Worm (Caenorhabditis elegans) whole organism, L1 larva: ENCODE data around the gene T26G10.3.

Experiments used
- C16A3.4 ChIP-seq: fragments of 150-350 bp; optimal IDR thresholded peaks from 2 replicates; lab custom pipeline; 2014; ENCODE audit warnings: missing biosample characterization, missing genetic modification characterization
- C34B4.2 ChIP-seq: sonication (generic microtip); optimal IDR thresholded peaks from 2 replicates; lab custom pipeline; 2017; ENCODE audit warnings: mild to moderate bottlenecking, missing genetic modification characterization, missing compliant biosample characterization
- F16B12.6 ChIP-seq: fragments of 150-350 bp; optimal IDR thresholded peaks from 2 replicates; lab custom pipeline; 2014; ENCODE audit warnings: missing biosample characterization, missing genetic modification characterization
- Y116A8C.19 ChIP-seq: sonication (generic microtip); optimal IDR thresholded peaks from 2 replicates; lab custom pipeline; 2016; ENCODE audit warnings: missing compliant biosample characterization, missing genetic modification characterization, borderline replicate concordance
- alr-1 ChIP-seq: fragments of 200-800 bp; sonication (Bioruptor generic); optimal IDR thresholded peaks from 2 replicates; lab custom pipeline; 2018; ENCODE audit warnings: borderline replicate concordance, mild to moderate bottlenecking, missing genetic modification characterization, missing compliant biosample characterization
- ama-1 ChIP-seq: fragments of 150-350 bp; optimal IDR thresholded peaks from 2 replicates; lab custom pipeline; 2014
- blmp-1 ChIP-seq: fragments of 150-350 bp; optimal IDR thresholded peaks from 2 replicates; lab custom pipeline; 2014; ENCODE audit warnings: missing biosample characterization, missing genetic modification characterization
- dpl-1 ChIP-seq, 3 experiments: fragments of 150-350 bp in 2 of 3; sonication (generic microtip) in 1 of 3; optimal IDR thresholded peaks; 2 replicates each; lab custom pipeline; 2014 to 2017; ENCODE audit warnings: missing biosample characterization in 3 of 3, missing genetic modification characterization in 3 of 3, missing genetic modification reagents in 3 of 3
- dsc-1 ChIP-seq: sonication (generic microtip); optimal IDR thresholded peaks from 2 replicates; lab custom pipeline; 2016; ENCODE audit warnings: mild to moderate bottlenecking, missing genetic modification characterization, missing compliant biosample characterization
- efl-1 ChIP-seq, 4 experiments: fragments of 150-350 bp; optimal IDR thresholded peaks in 3 of 4; peaks in 1 of 4; 1 replicate in 1 of 4; 2 replicates in 3 of 4; lab custom pipeline; 2014; ENCODE audit warnings: missing biosample characterization in 2 of 4, missing genetic modification characterization in 2 of 4, missing genetic modification reagents in 2 of 4
- egl-13 ChIP-seq: sonication (generic microtip); optimal IDR thresholded peaks from 2 replicates; lab custom pipeline; 2016; ENCODE audit warnings: missing genotype, missing genetic modification reagents, missing genetic modification characterization, missing compliant biosample characterization
- elt-3 ChIP-seq, 6 experiments: fragments of 150-350 bp in 1 of 6; sonication (generic microtip); optimal IDR thresholded peaks; 2 replicates each; lab custom pipeline; 2017 to 2018; ENCODE audit warnings: missing biosample characterization in 6 of 6, missing genetic modification characterization in 6 of 6, inconsistent platforms in 1 of 6
- fos-1 ChIP-seq: fragments of 150-350 bp; optimal IDR thresholded peaks from 2 replicates; lab custom pipeline; 2014; ENCODE audit warnings: missing biosample characterization, missing genetic modification characterization
- hpl-2 ChIP-seq: fragments of 150-350 bp; optimal IDR thresholded peaks from 2 replicates; lab custom pipeline; 2014; ENCODE audit warnings: missing biosample characterization, missing genetic modification reagents, missing genetic modification characterization
- lin-14 ChIP-seq: fragments of 200-800 bp; sonication (Bioruptor generic); optimal IDR thresholded peaks from 2 replicates; lab custom pipeline; 2018; ENCODE audit warnings: mild to moderate bottlenecking, missing genetic modification characterization, moderate library complexity, missing compliant biosample characterization
- lin-15B ChIP-seq: fragments of 150-350 bp; sonication (generic microtip); optimal IDR thresholded peaks from 3 replicates; lab custom pipeline; 2014; ENCODE audit warnings: missing biosample characterization, missing genetic modification characterization
- lin-39 ChIP-seq: fragments of 150-350 bp; optimal IDR thresholded peaks from 2 replicates; lab custom pipeline; 2014; ENCODE audit warnings: missing biosample characterization, missing genetic modification reagents, missing genetic modification characterization
- lsy-2 ChIP-seq, 2 experiments: fragments of 150-350 bp; optimal IDR thresholded peaks; 2 replicates each; lab custom pipeline; 2014; ENCODE audit warnings: missing biosample characterization in 2 of 2, missing genetic modification characterization in 2 of 2
- mab-9 ChIP-seq: fragments of 200-800 bp; sonication (Bioruptor generic); IDR thresholded peaks from 2 replicates; pipeline ENCODE4 v1.3.6; 2022; ENCODE audit warnings: missing genetic modification reagents, missing genetic modification characterization, missing compliant biosample characterization
- mep-1 ChIP-seq: fragments of 150-350 bp; optimal IDR thresholded peaks from 2 replicates; lab custom pipeline; 2014; ENCODE audit warnings: missing biosample characterization, missing genetic modification characterization
- nhr-12 ChIP-seq: sonication (generic microtip); optimal IDR thresholded peaks from 2 replicates; lab custom pipeline; 2017; ENCODE audit warnings: missing biosample characterization, missing genetic modification characterization
- nhr-19 ChIP-seq: fragments of 200-800 bp; sonication (Bioruptor generic); conservative IDR thresholded peaks from 2 replicates; pipeline ENCODE4 v1.3.6; 2022; ENCODE audit warnings: missing genetic modification characterization, missing compliant biosample characterization
- nhr-20 ChIP-seq: sonication (generic microtip); optimal IDR thresholded peaks from 2 replicates; lab custom pipeline; 2016; ENCODE audit warnings: mild to moderate bottlenecking, missing genetic modification characterization, missing compliant biosample characterization
- nhr-237 ChIP-seq: fragments of 150-350 bp; optimal IDR thresholded peaks from 2 replicates; lab custom pipeline; 2014; ENCODE audit warnings: missing biosample characterization, missing genetic modification characterization
- nhr-47 ChIP-seq: sonication (generic microtip); optimal IDR thresholded peaks from 2 replicates; lab custom pipeline; 2016; ENCODE audit warnings: mild to moderate bottlenecking, missing genetic modification characterization, moderate library complexity, missing compliant biosample characterization
- nhr-71 ChIP-seq: sonication (generic microtip); optimal IDR thresholded peaks from 2 replicates; lab custom pipeline; 2016; ENCODE audit warnings: mild to moderate bottlenecking, missing genetic modification characterization, moderate library complexity, missing compliant biosample characterization
- nhr-76 ChIP-seq: sonication (generic microtip); optimal IDR thresholded peaks from 2 replicates; lab custom pipeline; 2017; ENCODE audit warnings: missing biosample characterization, missing genetic modification characterization
- nhr-84 ChIP-seq: sonication (generic microtip); optimal IDR thresholded peaks from 2 replicates; lab custom pipeline; 2017; ENCODE audit warnings: missing biosample characterization, missing genetic modification characterization
- nhr-85 ChIP-seq: sonication (generic microtip); peaks from one replicate; lab custom pipeline; 2016; ENCODE audit warnings: missing genetic modification characterization, inconsistent platforms, missing compliant biosample characterization
- pag-3 ChIP-seq: sonication (generic microtip); optimal IDR thresholded peaks from 2 replicates; lab custom pipeline; 2017; ENCODE audit warnings: missing genetic modification characterization, mild to moderate bottlenecking, missing compliant biosample characterization, antibody characterized with exemption, borderline replicate concordance; ENCODE audit not compliant: insufficient read depth
- pqm-1 ChIP-seq: sonication (generic microtip); optimal IDR thresholded peaks from 3 replicates; lab custom pipeline; 2017; ENCODE audit warnings: missing biosample characterization, missing genetic modification characterization
- rnt-1 ChIP-seq: sonication (generic microtip); optimal IDR thresholded peaks from 2 replicates; lab custom pipeline; 2016; ENCODE audit warnings: mild to moderate bottlenecking, missing genetic modification characterization, moderate library complexity, missing compliant biosample characterization
- snu-23 ChIP-seq: sonication (generic microtip); optimal IDR thresholded peaks from 2 replicates; lab custom pipeline; 2016; ENCODE audit warnings: missing genetic modification characterization, missing compliant biosample characterization
- sup-37 ChIP-seq: fragments of 200-800 bp; sonication (Bioruptor generic); optimal IDR thresholded peaks from 2 replicates; lab custom pipeline; 2018; ENCODE audit warnings: mild to moderate bottlenecking, missing genetic modification characterization, missing compliant biosample characterization
- swsn-7 ChIP-seq: sonication (generic microtip); optimal IDR thresholded peaks from 2 replicates; lab custom pipeline; 2016; ENCODE audit warnings: missing genetic modification characterization, missing compliant biosample characterization
- tbx-2 ChIP-seq: sonication (generic microtip); optimal IDR thresholded peaks from 2 replicates; lab custom pipeline; 2016; ENCODE audit warnings: missing genetic modification characterization, missing compliant biosample characterization
- tlp-1 ChIP-seq: fragments of 150-350 bp; optimal IDR thresholded peaks from 2 replicates; lab custom pipeline; 2014; ENCODE audit warnings: missing biosample characterization, missing genetic modification characterization
- unc-130 ChIP-seq: fragments of 150-350 bp; optimal IDR thresholded peaks from 2 replicates; lab custom pipeline; 2017; ENCODE audit warnings: missing biosample characterization, missing genetic modification characterization, inconsistent platforms
- unc-30 ChIP-seq: sonication (generic microtip); optimal IDR thresholded peaks from 2 replicates; lab custom pipeline; 2017; ENCODE audit warnings: missing biosample characterization, missing genetic modification characterization
- unc-62 ChIP-seq: fragments of 150-350 bp; optimal IDR thresholded peaks from 2 replicates; lab custom pipeline; 2014; ENCODE audit warnings: missing biosample characterization, missing genetic modification reagents, missing genetic modification characterization
- unc-86 ChIP-seq: sonication (generic microtip); optimal IDR thresholded peaks from 2 replicates; lab custom pipeline; 2016; ENCODE audit warnings: missing genetic modification characterization, missing compliant biosample characterization
- unc-98 ChIP-seq: fragments of 200-800 bp; sonication (Bioruptor generic); IDR thresholded peaks from 2 replicates; pipeline ENCODE4 v1.3.6; 2022; ENCODE audit warnings: missing genetic modification characterization, missing compliant biosample characterization
- vab-15 ChIP-seq: sonication (generic microtip); optimal IDR thresholded peaks from 2 replicates; lab custom pipeline; 2017; ENCODE audit warnings: missing genotype, mild to moderate bottlenecking, missing genetic modification characterization, missing compliant biosample characterization

Gene T26G10.3

DNA sequence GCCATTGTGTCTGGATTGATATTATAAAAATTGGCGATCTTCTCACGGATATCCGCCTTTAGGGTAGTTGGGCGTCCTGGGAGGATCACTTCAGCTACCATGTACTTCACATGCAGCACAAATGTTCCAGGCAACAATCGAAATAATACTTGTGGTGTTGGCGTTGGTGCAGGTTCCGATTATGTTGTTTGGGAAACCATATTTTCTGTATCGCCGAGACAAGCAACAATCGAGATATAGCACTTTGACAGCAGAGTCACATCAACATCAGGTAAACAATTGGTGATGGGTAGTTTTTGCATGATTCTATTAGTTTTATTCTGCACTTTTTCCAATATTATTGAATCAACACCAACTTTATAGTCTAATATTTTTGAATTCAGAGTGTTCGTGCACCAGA is at the start of gene T26G10.3:
Gene T26G10.3, minus strand, starts transcription at position 101 of the 400 bp plus-strand sequence.
- TF ChIP-seq Y116A8C.19 (tag; lab: Kevin White, UChicago) = no peak
- no peak for TF ChIP-seq F16B12.6 (tag; lab: Kevin White, UChicago)
- no peak for TF ChIP-seq lin-39 (tag; lab: Kevin White, UChicago)
- no peak for TF ChIP-seq hpl-2 (GFP tag; lab: Kevin White, UChicago)
- no peak for TF ChIP-seq lin-14 (GFP tag; lab: Kevin White, UChicago)
- no peak for TF ChIP-seq nhr-76 (tag; lab: Kevin White, UChicago)
- TF ChIP-seq efl-1 (optimal IDR thresholded peaks at IDR 0.05; lab: Kevin White, UChicago) = no peak
- peak in 1 of 2 experiments; percentile 14 for TF ChIP-seq efl-1 (GFP tag; optimal IDR thresholded peaks at IDR 0.05 in 1 of 2; lab: Kevin White, UChicago)
- no peak for TF ChIP-seq fos-1 (tag; lab: Kevin White, UChicago)
- TF ChIP-seq unc-62 = no peak

DNA sequence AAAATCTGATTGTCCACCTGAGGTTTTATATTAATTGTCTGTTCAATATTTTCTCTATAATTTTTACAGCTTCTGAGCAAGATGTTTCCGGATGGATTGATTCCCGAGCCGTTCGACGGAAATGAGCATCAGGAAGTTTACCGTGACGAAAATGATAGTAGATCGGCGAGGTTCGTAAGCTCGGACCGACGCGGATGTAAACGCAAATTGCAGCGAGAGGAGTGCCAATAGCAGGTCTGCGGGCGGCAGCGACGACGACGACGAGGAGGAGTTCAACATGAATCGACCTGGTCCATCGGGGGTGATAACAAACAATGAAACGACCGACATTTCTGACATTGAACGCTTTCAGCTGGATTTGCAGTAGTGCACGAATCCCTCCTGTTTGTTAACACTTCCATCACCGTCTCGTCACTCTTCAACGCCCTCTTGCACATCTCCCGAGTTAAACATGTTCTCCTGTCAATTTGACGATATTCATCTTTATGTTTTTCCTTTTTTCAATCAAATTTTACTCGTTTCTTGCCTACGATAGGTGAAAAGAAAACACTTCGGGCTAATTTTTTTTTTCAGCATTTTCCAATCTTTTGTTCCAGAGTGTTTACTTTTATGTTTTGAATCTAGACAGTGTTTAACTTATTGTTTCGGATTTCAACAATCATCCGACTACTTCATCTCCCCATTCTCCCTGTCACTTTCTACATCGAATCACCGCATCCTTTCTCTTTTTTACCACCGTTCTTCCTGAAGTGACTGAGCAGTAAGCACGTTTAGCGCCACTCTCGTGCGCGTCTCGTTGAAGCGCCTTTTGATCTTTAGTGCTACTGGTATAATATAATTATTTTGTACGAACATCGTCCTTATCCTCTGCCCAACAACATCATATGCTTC is 48.9 kb upstream of the T26G10.3 start:
- TF ChIP-seq C34B4.2 (no peak), blmp-1 (tag; lab: Kevin White, UChicago) (peak; percentile 12), nhr-85 (no peak), swsn-7 (tag; lab: Kevin White, UChicago) (no peak)

DNA sequence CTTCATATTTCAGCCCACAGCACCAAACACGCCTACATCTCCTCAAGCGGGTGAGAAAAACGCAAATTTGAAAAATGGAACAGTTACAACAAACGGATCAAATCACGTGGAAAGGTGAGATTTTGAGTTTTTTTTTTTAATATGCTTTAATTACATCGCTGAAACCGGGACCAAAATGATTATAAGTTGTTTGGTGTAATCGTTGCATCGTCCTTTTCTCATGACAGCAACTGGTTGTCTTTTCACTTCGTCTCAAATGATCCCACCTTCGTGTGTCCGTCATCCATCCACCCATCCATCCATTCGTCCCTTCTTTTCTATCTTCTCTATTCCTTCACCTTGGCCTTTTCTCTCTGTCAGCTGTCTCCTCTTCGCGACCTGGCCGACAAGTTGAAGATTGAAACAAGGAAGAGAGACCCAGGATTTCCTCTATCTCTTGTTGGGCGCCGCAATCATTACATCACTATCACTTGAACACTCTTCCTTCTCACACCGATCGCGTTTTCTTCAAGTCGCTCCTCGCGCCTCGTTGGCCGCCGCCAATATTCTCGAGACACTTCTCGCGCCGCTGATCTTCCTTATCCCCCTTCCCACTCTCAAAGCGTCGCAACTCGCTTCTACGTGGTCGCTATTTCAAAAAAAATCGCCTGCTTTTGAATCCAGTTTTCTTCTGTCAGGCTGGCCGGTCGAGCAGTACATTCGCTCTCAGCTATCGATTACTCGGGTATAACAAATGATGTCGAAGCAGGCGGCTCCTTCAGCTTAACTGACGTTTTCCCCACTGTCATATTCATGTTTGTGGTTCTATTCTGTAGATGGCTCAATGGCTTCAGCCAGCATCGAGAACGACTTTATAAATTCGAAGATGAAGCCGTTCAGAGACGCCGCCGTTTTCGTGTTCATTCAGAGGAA is 44.2 kb upstream of the T26G10.3 start:
- TF ChIP-seq sup-37 (no peak), egl-13 (tag; lab: Kevin White, UChicago) (no peak), C16A3.4 (tag; lab: Kevin White, UChicago) (peak; percentile 15), unc-130 (peak; percentile 80), nhr-20 (tag; lab: Kevin White, UChicago) (peak; percentile 63), pag-3 (peak; percentile 41), lin-14 (GFP tag; lab: Kevin White, UChicago) (peak; percentile 90), unc-98 (0 out of 2 replicates have a peak, but pooled peaks have one; percentile 35), unc-30 (tag; lab: Kevin White, UChicago) (no peak), nhr-47 (tag; lab: Kevin White, UChicago) (peak; percentile 15), efl-1 (optimal IDR thresholded peaks at IDR 0.05; lab: Kevin White, UChicago) (peak in 1 of 2 experiments; percentile 23), efl-1 (GFP tag; optimal IDR thresholded peaks at IDR 0.05 in 1 of 2; lab: Kevin White, UChicago) (peak in 1 of 2 experiments; percentile 93), nhr-84 (tag; lab: Kevin White, UChicago) (no peak), tbx-2 (tag; lab: Kevin White, UChicago) (peak; percentile 56), mep-1 (tag; lab: Kevin White, UChicago) (peak; percentile 37), vab-15 (tag; lab: Kevin White, UChicago) (no peak), ama-1 (lab: Kevin White, UChicago) (no peak), alr-1 (tag; lab: Kevin White, UChicago) (no peak), dpl-1 (GFP tag; optimal IDR thresholded peaks at IDR 0.05; lab: Kevin White, UChicago) (peak in 2 of 3 experiments; percentile 23 to 34), lin-15B (tag; lab: Kevin White, UChicago) (no peak), nhr-237 (tag; lab: Kevin White, UChicago) (no peak), rnt-1 (tag; lab: Kevin White, UChicago) (peak; percentile 62), swsn-7 (tag; lab: Kevin White, UChicago) (peak; percentile 15), nhr-12 (no peak), tlp-1 (tag; lab: Kevin White, UChicago) (no peak), unc-86 (tag; lab: Kevin White, UChicago) (no peak), dsc-1 (peak; percentile 18), blmp-1 (tag; lab: Kevin White, UChicago) (peak; percentile 84), pqm-1 (tag; lab: Kevin White, UChicago) (no peak), nhr-71 (tag; lab: Kevin White, UChicago) (peak; percentile 82), snu-23 (GFP tag; lab: Kevin White, UChicago) (peak; percentile 64), mab-9 (GFP tag; lab: Robert Waterston, UW) (peak; percentile 23; the same call in 1 of the 2 replicates), elt-3 (tag; optimal IDR thresholded peaks at IDR 0.05; lab: Kevin White, UChicago) (peak in 2 of 6 experiments; percentile 26 to 28), nhr-19 (GFP tag; lab: Robert Waterston, UW) (peak; percentile 39), lsy-2 (tag; optimal IDR thresholded peaks at IDR 0.05; lab: Kevin White, UChicago) (peak; percentile 69 to 86)
